Fruit fly (Drosophila melanogaster) whole organism, embryonic: Measurements from ENCODE around the gene CG6356.

ENCODE experiments used
- Ada2b ChIP-seq: fragments of 200-800 bp; sonication (Bioruptor generic); IDR thresholded peaks from 2 replicates; pipeline ENCODE4 v1.3.6; 2022; ENCODE audit warnings: missing biosample characterization, missing genetic modification characterization
- CG10959 ChIP-seq: fragments of 200-800 bp; sonication (Bioruptor generic); IDR thresholded peaks from 2 replicates; pipeline ENCODE4 v1.3.6; 2022; ENCODE audit warnings: missing biosample characterization, missing genetic modification characterization
- CG11560 ChIP-seq: fragments of 200-800 bp; sonication (Bioruptor generic); IDR thresholded peaks from 3 replicates; pipeline ENCODE4 v1.3.6; 2022; ENCODE audit warnings: missing biosample characterization, missing genetic modification characterization
- CG12219 ChIP-seq: fragments of 200-800 bp; sonication (Bioruptor generic); optimal IDR thresholded peaks from 3 replicates; lab custom pipeline; 2018; ENCODE audit warnings: missing biosample characterization, mild to moderate bottlenecking, missing genetic modification characterization
- CG13296 ChIP-seq: fragments of 200-800 bp; sonication (Bioruptor generic); optimal IDR thresholded peaks from 3 replicates; lab custom pipeline; 2018; ENCODE audit warnings: missing biosample characterization, mild to moderate bottlenecking, missing genetic modification characterization
- CG13894 ChIP-seq: fragments of 200-800 bp; sonication (Bioruptor generic); optimal IDR thresholded peaks from 3 replicates; lab custom pipeline; 2018; ENCODE audit warnings: missing biosample characterization, mild to moderate bottlenecking, missing genetic modification characterization, moderate library complexity
- CG14667 ChIP-seq: fragments of 200-800 bp; sonication (Bioruptor generic); IDR thresholded peaks from 2 replicates; pipeline ENCODE4 v1.3.6; 2022; ENCODE audit warnings: missing biosample characterization, missing genetic modification characterization
- CG1603 ChIP-seq: fragments of 200-800 bp; sonication (Bioruptor generic); optimal IDR thresholded peaks from 2 replicates; lab custom pipeline; 2019; ENCODE audit warnings: missing biosample characterization, mild to moderate bottlenecking, missing genetic modification characterization, moderate library complexity
- CG16813 ChIP-seq: fragments of 200-800 bp; sonication (Bioruptor generic); IDR thresholded peaks from 3 replicates; pipeline ENCODE4 v1.3.6; 2022; ENCODE audit warnings: missing biosample characterization, missing genetic modification characterization; ENCODE audit not compliant: partially characterized antibody
- CG17359 ChIP-seq: fragments of 200-800 bp; sonication (Bioruptor generic); optimal IDR thresholded peaks from 3 replicates; lab custom pipeline; 2018; ENCODE audit warnings: missing biosample characterization, mild to moderate bottlenecking, missing genetic modification characterization, moderate library complexity
- CG1832 ChIP-seq: fragments of 200-800 bp; sonication (Bioruptor generic); optimal IDR thresholded peaks from 2 replicates; lab custom pipeline; 2017; ENCODE audit warnings: missing biosample characterization, mild to moderate bottlenecking, missing genetic modification characterization, inconsistent platforms
- CG18476 ChIP-seq: fragments of 200-800 bp; sonication (Bioruptor generic); optimal IDR thresholded peaks from 2 replicates; lab custom pipeline; 2016; ENCODE audit warnings: missing biosample characterization, mild to moderate bottlenecking, missing genetic modification characterization
- CG32767 ChIP-seq: fragments of 200-800 bp; sonication (Bioruptor generic); IDR thresholded peaks from 2 replicates; pipeline ENCODE4 v1.3.6; 2022; ENCODE audit warnings: missing biosample characterization, missing genetic modification characterization
- CG3281 ChIP-seq: fragments of 200-800 bp; sonication (Bioruptor generic); optimal IDR thresholded peaks from 3 replicates; lab custom pipeline; 2017; ENCODE audit warnings: missing biosample characterization, mild to moderate bottlenecking, missing genetic modification characterization
- CG6175 ChIP-seq: fragments of 200-800 bp; sonication (Bioruptor generic); IDR thresholded peaks from 3 replicates; pipeline ENCODE4 v1.3.6; 2022; ENCODE audit warnings: missing biosample characterization, missing genetic modification characterization
- CG7556 ChIP-seq: fragments of 200-800 bp; sonication (Bioruptor generic); optimal IDR thresholded peaks from 2 replicates; lab custom pipeline; 2017; ENCODE audit warnings: missing biosample characterization, mild to moderate bottlenecking, missing genetic modification characterization
- CG7987 ChIP-seq: fragments of 200-800 bp; sonication (Bioruptor generic); optimal IDR thresholded peaks from 2 replicates; lab custom pipeline; 2018; ENCODE audit warnings: missing biosample characterization, mild to moderate bottlenecking, missing genetic modification characterization, moderate library complexity
- Camta ChIP-seq: fragments of 200-800 bp; sonication (Bioruptor generic); optimal IDR thresholded peaks from 2 replicates; lab custom pipeline; 2016; ENCODE audit warnings: missing biosample characterization, missing genetic modification characterization
- CrebB ChIP-seq: fragments of 200-800 bp; sonication (Bioruptor generic); optimal IDR thresholded peaks from 3 replicates; lab custom pipeline; 2018; ENCODE audit warnings: missing biosample characterization, mild to moderate bottlenecking, missing genetic modification characterization
- Doc3 ChIP-seq: fragments of 200-800 bp; sonication (Bioruptor generic); IDR thresholded peaks from 3 replicates; pipeline ENCODE4 v1.3.6; 2022; ENCODE audit warnings: missing biosample characterization, missing genetic modification characterization; ENCODE audit not compliant: partially characterized antibody
- Ets65A ChIP-seq: fragments of 200-800 bp; sonication (Bioruptor generic); peaks from one replicate; lab custom pipeline; 2016; ENCODE audit warnings: missing biosample characterization, missing genetic modification characterization
- Ets97D ChIP-seq: fragments of 200-800 bp; sonication (Bioruptor generic); optimal IDR thresholded peaks from 3 replicates; lab custom pipeline; 2016; ENCODE audit warnings: missing biosample characterization, missing genetic modification characterization
- Hr78 ChIP-seq, 2 experiments: fragments of 200-800 bp in 1 of 2; fragments of >200 bp in 1 of 2; sonication (Bioruptor generic) in 1 of 2; optimal IDR thresholded peaks; 2 replicates each; lab custom pipeline; 2017 to 2019; ENCODE audit warnings: missing biosample characterization in 2 of 2, missing genetic modification characterization in 2 of 2, mild to moderate bottlenecking in 1 of 2, moderate library complexity in 1 of 2
- Neu2 ChIP-seq: fragments of 200-800 bp; sonication (Bioruptor generic); optimal IDR thresholded peaks from 3 replicates; lab custom pipeline; 2016; ENCODE audit warnings: missing biosample characterization, missing genetic modification characterization, borderline replicate concordance
- Nf-YC ChIP-seq: fragments of 200-800 bp; optimal IDR thresholded peaks from 3 replicates; lab custom pipeline; 2019; ENCODE audit warnings: missing biosample characterization, mild to moderate bottlenecking, missing genetic modification characterization, moderate library complexity
- NfI ChIP-seq: fragments of 200-800 bp; sonication (Bioruptor generic); optimal IDR thresholded peaks from 3 replicates; lab custom pipeline; 2018; ENCODE audit warnings: missing biosample characterization, mild to moderate bottlenecking, missing genetic modification characterization, moderate library complexity
- Sin3A ChIP-seq: fragments of >200 bp; optimal IDR thresholded peaks from 2 replicates; lab custom pipeline; 2018
- Six4 ChIP-seq: fragments of 200-800 bp; sonication (Bioruptor generic); optimal IDR thresholded peaks from 2 replicates; lab custom pipeline; 2016; ENCODE audit warnings: missing biosample characterization, missing genetic modification characterization
- Sry-δ ChIP-seq: fragments of 200-800 bp; sonication (Bioruptor generic); optimal IDR thresholded peaks from 2 replicates; lab custom pipeline; 2016; ENCODE audit warnings: missing biosample characterization, missing genetic modification characterization
- Ssrp ChIP-seq: fragments of 200-800 bp; sonication (Bioruptor generic); optimal IDR thresholded peaks from 2 replicates; lab custom pipeline; 2018; ENCODE audit warnings: missing biosample characterization, mild to moderate bottlenecking, missing genetic modification characterization, moderate library complexity
- aop ChIP-seq: fragments of 200-800 bp; sonication (Bioruptor generic); IDR thresholded peaks from 2 replicates; pipeline ENCODE4 v1.3.6; 2022; ENCODE audit warnings: missing biosample characterization, missing genetic modification characterization
- ato ChIP-seq: fragments of 200-800 bp; sonication (Bioruptor generic); IDR thresholded peaks from 2 replicates; pipeline ENCODE4 v1.3.6; 2022; ENCODE audit warnings: missing biosample characterization, missing genetic modification characterization; ENCODE audit not compliant: partially characterized antibody
- bcd ChIP-seq: fragments of 200-800 bp; sonication (Bioruptor generic); optimal IDR thresholded peaks from 2 replicates; lab custom pipeline; 2017; ENCODE audit warnings: missing biosample characterization, mild to moderate bottlenecking, missing genetic modification characterization
- bsh ChIP-seq, 2 experiments: fragments of 200-800 bp; sonication (Bioruptor generic); optimal IDR thresholded peaks; 2 replicates each; lab custom pipeline; 2017 to 2018; ENCODE audit warnings: mild to moderate bottlenecking in 2 of 2, missing biosample characterization in 2 of 2, missing genetic modification characterization in 2 of 2, moderate library complexity in 1 of 2
- chinmo ChIP-seq: fragments of 200-800 bp; sonication (Bioruptor generic); IDR thresholded peaks from 4 replicates; pipeline ENCODE4 v1.3.6; 2022; ENCODE audit warnings: missing biosample characterization, missing genetic modification characterization; ENCODE audit not compliant: partially characterized antibody
- danr ChIP-seq: fragments of 200-800 bp; sonication (Bioruptor generic); IDR thresholded peaks from 2 replicates; pipeline ENCODE4 v1.3.6; 2022; ENCODE audit warnings: missing biosample characterization, missing genetic modification characterization
- eyg ChIP-seq: fragments of 200-800 bp; sonication (Bioruptor generic); optimal IDR thresholded peaks from 3 replicates; lab custom pipeline; 2016; ENCODE audit warnings: missing biosample characterization, missing genetic modification characterization
- pb ChIP-seq: fragments of 200-800 bp; sonication (Bioruptor generic); optimal IDR thresholded peaks from 3 replicates; lab custom pipeline; 2016; ENCODE audit warnings: missing biosample characterization, missing genetic modification characterization
- pfk ChIP-seq: fragments of 200-800 bp; sonication (Bioruptor generic); optimal IDR thresholded peaks from 2 replicates; lab custom pipeline; 2018; ENCODE audit warnings: missing biosample characterization, mild to moderate bottlenecking, missing genetic modification characterization, moderate library complexity
- prd ChIP-seq, 3 experiments: fragments of >200 bp in 2 of 3; fragments of 200-800 bp in 1 of 3; sonication (Bioruptor generic) in 1 of 3; optimal IDR thresholded peaks in 2 of 3; IDR thresholded peaks in 1 of 3; 2 replicates in 2 of 3; 3 replicates in 1 of 3; pipeline versions ENCODE4 v1.3.6 to Lab custom; 2017 to 2022; ENCODE audit warnings: missing biosample characterization in 1 of 3, missing genetic modification characterization in 1 of 3
- psq ChIP-seq: fragments of 200-800 bp; sonication (Bioruptor generic); optimal IDR thresholded peaks from 2 replicates; lab custom pipeline; 2017; ENCODE audit warnings: missing biosample characterization, missing genetic modification characterization
- slou ChIP-seq: fragments of 200-800 bp; sonication (Bioruptor generic); optimal IDR thresholded peaks from 3 replicates; lab custom pipeline; 2016; ENCODE audit warnings: missing biosample characterization, missing genetic modification characterization
- sob ChIP-seq: fragments of 200-800 bp; sonication (Bioruptor generic); IDR thresholded peaks from 2 replicates; pipeline ENCODE4 v1.3.6; 2022; ENCODE audit warnings: missing biosample characterization, missing genetic modification characterization
- ssp ChIP-seq: fragments of 200-800 bp; sonication (Bioruptor generic); IDR thresholded peaks from 2 replicates; pipeline ENCODE4 v1.3.6; 2022; ENCODE audit warnings: missing biosample characterization, missing genetic modification characterization
- tin ChIP-seq: fragments of 200-800 bp; sonication (Bioruptor generic); optimal IDR thresholded peaks from 3 replicates; lab custom pipeline; 2016; ENCODE audit warnings: missing biosample characterization, missing genetic modification characterization
- vnd ChIP-seq: fragments of 200-800 bp; sonication (Bioruptor generic); IDR thresholded peaks from 3 replicates; pipeline ENCODE4 v1.3.6; 2022; ENCODE audit warnings: missing biosample characterization, missing genetic modification characterization; ENCODE audit not compliant: partially characterized antibody
- vvl ChIP-seq: fragments of 200-800 bp; sonication (Bioruptor generic); IDR thresholded peaks from 2 replicates; pipeline ENCODE4 v1.3.6; 2022; ENCODE audit warnings: missing biosample characterization, missing genetic modification characterization
- zfh2 ChIP-seq: fragments of 200-800 bp; sonication (Bioruptor generic); optimal IDR thresholded peaks from 2 replicates; lab custom pipeline; 2016; ENCODE audit warnings: missing biosample characterization, missing genetic modification characterization

CG6356 gene

dm6 chr3R:24294784-24295555, 11.2 kb downstream of the CG6356 start, which contains the start of gene crb (continued):
- no peak for TF ChIP-seq CG14667 (GFP tag; lab: Robert Waterston, UW)
- TF ChIP-seq Nf-YC (tag; lab: Kevin White, UChicago): peak; percentile 49
- peak; percentile 75 for TF ChIP-seq CG13894 (tag; lab: Kevin White, UChicago)
- TF ChIP-seq sob: peak; percentile 67
- TF ChIP-seq CG7987 (GFP tag; lab: Kevin White, UChicago): peak; percentile 58
- TF ChIP-seq eyg (GFP tag; lab: Kevin White, UChicago): peak; percentile 2
- TF ChIP-seq NfI (GFP tag; lab: Kevin White, UChicago): peak; percentile 36
- TF ChIP-seq psq: no peak
- TF ChIP-seq chinmo (GFP tag; lab: Robert Waterston, UW): peak; percentile 85
- peak; percentile 63 for TF ChIP-seq Ets65A (GFP tag; lab: Kevin White, UChicago)
- TF ChIP-seq CG12219 (GFP tag; lab: Kevin White, UChicago): no peak
- TF ChIP-seq zfh2 (GFP tag; lab: Kevin White, UChicago): peak; percentile 35
- TF ChIP-seq bsh (GFP tag; optimal IDR thresholded peaks at IDR 0.05; lab: Kevin White, UChicago): peak in 1 of 2 experiments; percentile 32
- TF ChIP-seq CG17359 (tag; lab: Kevin White, UChicago): peak; percentile 43
- no peak for TF ChIP-seq Doc3 (GFP tag; lab: Robert Waterston, UW)
- TF ChIP-seq CG1832: no peak
- TF ChIP-seq Hr78 (GFP tag; optimal IDR thresholded peaks at IDR 0.05; lab: Kevin White, UChicago): peak in 1 of 2 experiments; percentile 98
- peak; percentile 5 for TF ChIP-seq Neu2 (GFP tag; lab: Kevin White, UChicago)
- no peak for TF ChIP-seq pfk (GFP tag; lab: Kevin White, UChicago)
- no peak; the same call in 1 of the 2 replicates for TF ChIP-seq CG10959 (GFP tag; lab: Robert Waterston, UW)
- TF ChIP-seq Camta (GFP tag; lab: Kevin White, UChicago): peak; percentile 44
- peak; percentile 83 for TF ChIP-seq CG1603 (tag; lab: Kevin White, UChicago)
- peak; percentile 18 for TF ChIP-seq Sry-δ (GFP tag; lab: Kevin White, UChicago)
- peak; percentile 37 for TF ChIP-seq CG7556 (GFP tag; lab: Kevin White, UChicago)
- TF ChIP-seq ato (GFP tag; lab: Robert Waterston, UW): peak; percentile 56; the same call in 1 of the 2 replicates
- peak; percentile 40 for TF ChIP-seq CG13296
- TF ChIP-seq bcd (GFP tag; lab: Kevin White, UChicago): peak; percentile 22
- peak; percentile 42; the same call in 1 of the 2 replicates for TF ChIP-seq Ada2b (GFP tag; lab: Robert Waterston, UW)
- no peak for TF ChIP-seq slou (GFP tag; lab: Kevin White, UChicago)
- peak; percentile 44 for TF ChIP-seq pb (GFP tag; lab: Kevin White, UChicago)
- no peak for TF ChIP-seq danr (GFP tag; lab: Robert Waterston, UW)
- no peak for TF ChIP-seq Sin3A
- TF ChIP-seq tin: peak; percentile 49
- no peak for TF ChIP-seq Six4
- TF ChIP-seq CG11560 (tag; lab: Robert Waterston, UW): no peak
- no peak for TF ChIP-seq Ssrp (tag; lab: Kevin White, UChicago)
- TF ChIP-seq vvl (GFP tag; lab: Robert Waterston, UW): peak; percentile 69
- peak; percentile 91 for TF ChIP-seq Ets97D (GFP tag; lab: Kevin White, UChicago)
- TF ChIP-seq aop: no peak
- no peak for TF ChIP-seq vnd
- TF ChIP-seq CG18476 (GFP tag; lab: Kevin White, UChicago): peak; percentile 13
- no peak for TF ChIP-seq CG6175 (GFP tag; lab: Robert Waterston, UW)
- TF ChIP-seq ssp (GFP tag; lab: Robert Waterston, UW): no peak
- peak; percentile 51 for TF ChIP-seq CG16813 (GFP tag; lab: Robert Waterston, UW)
- TF ChIP-seq CrebB: peak; percentile 67
- TF ChIP-seq prd (optimal IDR thresholded peaks at IDR 0.05; lab: Kevin White, UChicago): no peak
- peak; percentile 40; the same call in 2 of the 3 replicates for TF ChIP-seq prd (GFP tag; IDR thresholded peaks at IDR 0.05; lab: Robert Waterston, UW)
- TF ChIP-seq CG32767: no peak
- peak; percentile 43 for TF ChIP-seq CG3281
